Fruit fly (Drosophila melanogaster): ENCODE results near the gene hh.

hh gene

DNA sequence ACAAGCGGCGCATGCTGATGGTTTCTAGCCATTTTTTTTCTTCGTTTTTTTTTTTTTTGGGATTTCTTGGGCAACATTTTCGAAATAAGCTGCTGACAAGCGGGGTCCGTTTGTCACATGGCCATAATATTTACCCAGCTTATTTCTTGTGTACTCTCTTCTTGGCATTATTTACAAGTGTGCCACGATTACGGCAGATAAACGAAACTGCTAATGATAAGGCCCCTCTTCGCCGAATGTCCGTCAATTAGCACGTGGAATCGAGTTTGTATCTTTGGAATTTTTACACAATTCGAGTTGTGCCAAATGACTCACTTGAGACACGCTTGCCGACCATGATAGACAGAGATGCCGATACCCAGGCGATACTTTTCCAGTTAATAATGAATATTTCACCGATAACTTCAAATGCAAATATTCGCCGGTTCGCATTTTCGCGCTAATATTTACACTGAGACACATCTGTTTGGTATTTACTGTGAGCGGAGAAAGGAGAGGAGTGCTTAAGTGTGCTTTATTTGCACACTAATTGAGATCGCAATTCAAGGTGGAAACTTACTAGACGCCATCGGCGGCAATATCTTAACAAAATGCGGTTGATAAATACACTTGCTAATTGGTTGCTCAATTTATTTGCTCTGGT, 34.9 kb upstream of the hh start (continued):
- peak; percentile 51 for TF ChIP-seq odd (GFP tag; optimal IDR thresholded peaks at IDR 0.05)
- peak; percentile 11 for TF ChIP-seq Sox100B (GFP tag; optimal IDR thresholded peaks at IDR 0.05)
- 0 out of 2 replicates have a peak, but pooled peaks have one; percentile 45 for TF ChIP-seq CG14441 (GFP tag; IDR thresholded peaks at IDR 0.05)
- TF ChIP-seq so (GFP tag; IDR thresholded peaks at IDR 0.05), result peak; percentile 67; the same call in 1 of the 3 replicates
- no peak for TF ChIP-seq CG31224 (GFP tag; IDR thresholded peaks at IDR 0.05)
- no peak for TF ChIP-seq D19A (tag; optimal IDR thresholded peaks at IDR 0.05)
- no peak for TF ChIP-seq ewg (GFP tag; optimal IDR thresholded peaks at IDR 0.05)
- peak; percentile 75 for TF ChIP-seq CG12769 (tag; optimal IDR thresholded peaks at IDR 0.05)
- TF ChIP-seq btn (GFP tag; optimal IDR thresholded peaks at IDR 0.05), result peak; percentile 1
- TF ChIP-seq Awh (GFP tag; IDR thresholded peaks at IDR 0.05), result peak; percentile 66; the same call in 1 of the 2 replicates
- TF ChIP-seq CG10543 (GFP tag; optimal IDR thresholded peaks at IDR 0.05), result peak; percentile 64
- TF ChIP-seq ab (GFP tag; optimal IDR thresholded peaks at IDR 0.05), result no peak
- peak; percentile 69 for TF ChIP-seq cwo (GFP tag; optimal IDR thresholded peaks at IDR 0.05)
- peak; percentile 59 for TF ChIP-seq CG2678 (tag; optimal IDR thresholded peaks at IDR 0.05)
- TF ChIP-seq CHES-1-like (GFP tag; optimal IDR thresholded peaks at IDR 0.05), result peak; percentile 54
- peak; percentile 29; the same call in 1 of the 2 replicates for TF ChIP-seq CG10959 (GFP tag; IDR thresholded peaks at IDR 0.05)
- no peak for TF ChIP-seq danr (GFP tag; IDR thresholded peaks at IDR 0.05)
- TF ChIP-seq CG1832 (GFP tag; optimal IDR thresholded peaks at IDR 0.05), result no peak
- peak; percentile 20 for TF ChIP-seq Sox102F (GFP tag; optimal IDR thresholded peaks at IDR 0.05)
- peak; percentile 50; the same call in 1 of the 2 replicates for TF ChIP-seq Xrp1 (GFP tag; IDR thresholded peaks at IDR 0.05)
- TF ChIP-seq CG18599 (GFP tag; optimal IDR thresholded peaks at IDR 0.05), result peak; percentile 80
- TF ChIP-seq sna (GFP tag; IDR thresholded peaks at IDR 0.05; ENCODE audit: partially characterized antibody), result no peak
- TF ChIP-seq CG30431 (GFP tag; optimal IDR thresholded peaks at IDR 0.05), result no peak
- peak; percentile 16 for TF ChIP-seq CG9817 (tag; optimal IDR thresholded peaks at IDR 0.05)
- peak; percentile 40 for TF ChIP-seq fu2 (GFP tag; optimal IDR thresholded peaks at IDR 0.05)
- no peak for TF ChIP-seq z (GFP tag; IDR thresholded peaks at IDR 0.05)
- no peak for TF ChIP-seq trh (GFP tag; optimal IDR thresholded peaks at IDR 0.05)
- peak; percentile 25 for TF ChIP-seq NfI (GFP tag; optimal IDR thresholded peaks at IDR 0.05)
- TF ChIP-seq B-H2 (GFP tag; optimal IDR thresholded peaks at IDR 0.05), result peak; percentile 49
- TF ChIP-seq kah (GFP tag; optimal IDR thresholded peaks at IDR 0.05), result peak; percentile 36
- peak; percentile 50 for TF ChIP-seq CG11398 (GFP tag; optimal IDR thresholded peaks at IDR 0.05)
- peak; percentile 36 for TF ChIP-seq Fer2 (tag; optimal IDR thresholded peaks at IDR 0.05)
- peak; percentile 20 for TF ChIP-seq CG12219 (GFP tag; optimal IDR thresholded peaks at IDR 0.05)
- peak; percentile 13 for TF ChIP-seq CTCF (GFP tag; optimal IDR thresholded peaks at IDR 0.05)
- TF ChIP-seq dati (GFP tag; IDR thresholded peaks at IDR 0.05), result no peak
- TF ChIP-seq Ets65A (GFP tag), result peak; percentile 38
- no peak for TF ChIP-seq CG4424 (GFP tag; optimal IDR thresholded peaks at IDR 0.05)
- TF ChIP-seq HmgD (GFP tag; optimal IDR thresholded peaks at IDR 0.05), result peak; percentile 20
- peak; percentile 71 for TF ChIP-seq eyg (GFP tag; optimal IDR thresholded peaks at IDR 0.05)
- TF ChIP-seq CG4360 (GFP tag; IDR thresholded peaks at IDR 0.05), result peak; percentile 41; the same call in 1 of the 2 replicates
- peak; percentile 44; the same call in 1 of the 2 replicates for TF ChIP-seq E2f1 (GFP tag; IDR thresholded peaks at IDR 0.05)
- peak; percentile 19; the same call in 1 of the 2 replicates for TF ChIP-seq slbo (GFP tag; IDR thresholded peaks at IDR 0.05)
- TF ChIP-seq Rfx (GFP tag; IDR thresholded peaks at IDR 0.05), result peak; percentile 21; the same call in 1 of the 2 replicates
- peak; percentile 26; the same call in 1 of the 3 replicates for TF ChIP-seq CG11695 (GFP tag; IDR thresholded peaks at IDR 0.05)
- peak; percentile 20 for TF ChIP-seq Hand (GFP tag; optimal IDR thresholded peaks at IDR 0.05)
- peak; percentile 2 for TF ChIP-seq CG18262 (tag; optimal IDR thresholded peaks at IDR 0.05)
- TF ChIP-seq Dek (tag; optimal IDR thresholded peaks at IDR 0.05), result peak; percentile 20
- TF ChIP-seq insv (GFP tag; optimal IDR thresholded peaks at IDR 0.05), result no peak
- peak; percentile 55 for TF ChIP-seq Asciz (GFP tag; optimal IDR thresholded peaks at IDR 0.05)
- TF ChIP-seq seq (GFP tag; IDR thresholded peaks at IDR 0.05), result peak; percentile 55; the same call in 1 of the 2 replicates

All from whole organism, embryonic.